Worm (Caenorhabditis elegans): Measurements from ENCODE around the gene pxl-1.

The pxl-1 gene

DNA sequence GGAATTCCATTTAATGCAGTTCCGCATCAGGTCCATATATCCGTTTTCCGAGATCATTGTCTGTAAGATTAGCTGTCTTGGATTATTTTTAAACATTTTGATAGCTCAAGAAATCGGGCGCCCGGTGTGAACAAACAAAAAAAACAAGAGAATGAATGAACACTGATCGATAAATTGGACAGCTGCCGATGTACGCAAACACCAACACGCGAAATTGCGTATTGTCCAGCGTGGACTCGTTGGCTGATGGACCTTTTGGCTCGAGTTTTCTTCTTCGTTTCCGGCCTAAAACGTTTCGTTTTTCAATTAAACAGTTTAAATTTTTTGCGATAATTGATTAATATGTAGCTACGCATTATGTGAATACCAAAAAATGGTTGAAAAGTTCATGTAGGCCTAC lies 10.2 kb upstream of the pxl-1 start, which contains the start of gene dpff-1 (continued):
- TF ChIP-seq unc-130 (tag; optimal IDR thresholded peaks at IDR 0.05) = peak; percentile 11
- TF ChIP-seq C34B4.2 (tag; optimal IDR thresholded peaks at IDR 0.05) = no peak
- TF ChIP-seq efl-1 (optimal IDR thresholded peaks at IDR 0.05) = peak; percentile 42 to 47
- TF ChIP-seq efl-1 (GFP tag; optimal IDR thresholded peaks at IDR 0.05 in 1 of 2) = peak; percentile 31 to 93
- peak; percentile 7 for TF ChIP-seq nhr-47 (tag; optimal IDR thresholded peaks at IDR 0.05)
- TF ChIP-seq nhr-71 (tag; optimal IDR thresholded peaks at IDR 0.05) = peak; percentile 38

DNA sequence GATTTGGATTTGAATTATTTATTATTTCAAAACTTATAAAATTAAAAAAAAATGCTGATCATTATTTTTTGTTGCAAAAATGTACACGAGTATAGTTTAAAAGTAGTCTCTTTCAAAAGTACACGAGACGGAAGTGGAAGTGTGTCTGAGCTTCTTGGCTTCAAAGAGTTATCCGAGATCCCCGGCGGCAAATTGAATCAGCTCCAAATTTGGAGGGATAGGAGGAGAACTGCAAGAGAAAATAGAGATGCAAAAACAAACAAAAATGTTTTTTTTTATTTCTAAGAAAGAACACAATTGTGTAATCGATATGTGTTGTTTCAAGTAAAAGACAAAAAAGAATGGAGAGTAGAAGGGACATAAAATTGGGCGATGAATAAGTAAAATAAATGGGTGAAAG lies 6.7 kb upstream of the pxl-1 start:
- TF ChIP-seq irx-1 (tag; optimal IDR thresholded peaks at IDR 0.05) (no peak), lin-14 (GFP tag; optimal IDR thresholded peaks at IDR 0.05) (peak; percentile 54)

DNA sequence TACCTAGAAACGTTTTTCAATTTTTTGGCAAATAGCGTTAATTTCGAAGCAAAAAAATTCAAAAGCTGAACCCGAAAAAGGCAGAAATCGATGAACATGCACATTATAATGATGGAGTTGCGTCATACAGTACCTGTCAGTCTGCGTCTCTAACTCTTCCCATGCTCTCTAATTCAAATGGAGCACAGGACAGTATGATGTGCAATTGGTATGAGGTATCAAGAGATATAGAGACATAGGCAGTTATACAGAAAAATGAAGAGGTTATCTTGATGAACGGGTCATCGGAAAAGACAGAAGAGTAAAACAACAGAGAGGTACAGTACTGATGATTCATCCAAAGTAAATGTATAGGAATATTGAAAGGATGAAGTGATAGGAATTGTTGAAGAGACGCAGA lies 4.9 kb upstream of the pxl-1 start:
- no peak for TF ChIP-seq efl-1 (optimal IDR thresholded peaks at IDR 0.05)
- TF ChIP-seq efl-1 (GFP tag; optimal IDR thresholded peaks at IDR 0.05 in 1 of 2) = peak in 1 of 2 experiments; percentile 87
- no peak for TF ChIP-seq ztf-4 (tag; optimal IDR thresholded peaks at IDR 0.05)
- no peak for TF ChIP-seq mab-9 (GFP tag; IDR thresholded peaks at IDR 0.05)
- TF ChIP-seq ces-1 (GFP tag; optimal IDR thresholded peaks at IDR 0.05) = no peak
- no peak for TF ChIP-seq F16B12.6 (tag; optimal IDR thresholded peaks at IDR 0.05)
- TF ChIP-seq C04F5.9 (tag; optimal IDR thresholded peaks at IDR 0.05) = no peak
- TF ChIP-seq egl-13 (tag; optimal IDR thresholded peaks at IDR 0.05) = no peak
- no peak for TF ChIP-seq hpl-2 (GFP tag; optimal IDR thresholded peaks at IDR 0.05)

DNA sequence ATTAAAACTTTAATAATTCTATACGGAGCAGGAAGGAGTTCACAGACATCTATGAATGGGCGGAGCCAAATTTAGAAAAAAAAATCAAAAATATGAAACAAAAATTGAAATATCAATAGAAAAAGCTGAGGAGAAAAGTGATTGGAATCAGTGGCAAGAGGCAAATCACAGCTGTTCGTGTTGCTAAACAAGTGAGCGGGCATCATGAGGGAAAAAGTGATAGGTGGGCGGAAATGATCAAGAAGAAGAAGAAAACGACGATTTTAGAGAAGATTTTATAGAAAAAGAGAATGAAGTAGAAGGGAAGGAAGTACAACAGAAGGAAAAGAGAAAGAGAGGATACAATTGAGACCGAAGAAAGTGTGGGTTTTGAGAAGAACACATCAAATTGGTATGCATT lies 2.8 kb upstream of the pxl-1 start:
- TF ChIP-seq nhr-90 (tag; optimal IDR thresholded peaks at IDR 0.05; ENCODE audit: poor library complexity) (no peak), efl-1 (optimal IDR thresholded peaks at IDR 0.05) (peak in 1 of 2 experiments; percentile 2), efl-1 (GFP tag; optimal IDR thresholded peaks at IDR 0.05 in 1 of 2) (no peak), fkh-8 (tag; optimal IDR thresholded peaks at IDR 0.05) (no peak), xbp-1 (tag; optimal IDR thresholded peaks at IDR 0.05) (no peak), blmp-1 (tag; optimal IDR thresholded peaks at IDR 0.05) (peak; percentile 64), isw-1 (GFP tag; IDR thresholded peaks at IDR 0.05) (no peak), lsy-2 (tag; optimal IDR thresholded peaks at IDR 0.05) (peak in 1 of 2 experiments; percentile 7), nhr-71 (tag; optimal IDR thresholded peaks at IDR 0.05) (peak; percentile 30), lin-14 (GFP tag; optimal IDR thresholded peaks at IDR 0.05) (peak; percentile 74), unc-30 (tag; optimal IDR thresholded peaks at IDR 0.05) (no peak), unc-130 (tag; optimal IDR thresholded peaks at IDR 0.05) (peak; percentile 27), ces-1 (GFP tag; optimal IDR thresholded peaks at IDR 0.05) (no peak), rnt-1 (tag; optimal IDR thresholded peaks at IDR 0.05) (peak; percentile 37), zag-1 (tag; optimal IDR thresholded peaks at IDR 0.05) (no peak), ztf-11 (tag; optimal IDR thresholded peaks at IDR 0.05) (no peak), nhr-85 (tag) (no peak), snu-23 (GFP tag; optimal IDR thresholded peaks at IDR 0.05) (peak; percentile 18), nhr-20 (tag; optimal IDR thresholded peaks at IDR 0.05) (no peak)

DNA sequence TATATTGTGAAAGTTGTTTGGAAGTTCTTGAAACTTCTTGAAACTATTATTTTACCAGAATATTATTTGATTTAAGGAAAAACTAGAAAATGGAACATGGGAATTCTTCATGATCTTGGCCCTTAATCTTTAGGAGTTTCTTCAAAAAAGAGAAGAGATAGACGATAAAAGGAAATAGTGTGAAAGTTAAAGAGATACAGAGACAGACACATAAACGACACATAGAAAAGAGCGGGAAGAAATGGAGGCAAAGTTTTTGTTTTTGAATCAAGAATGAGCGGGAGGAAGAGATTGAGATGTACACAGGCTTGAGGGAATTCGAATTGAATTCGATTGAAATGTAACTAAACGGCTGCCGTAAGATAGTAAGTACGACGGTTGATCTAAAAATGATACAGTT lies 1.7 kb upstream of the pxl-1 start:
- TF ChIP-seq unc-62 (GFP tag; optimal IDR thresholded peaks at IDR 0.05) (no peak), blmp-1 (tag; optimal IDR thresholded peaks at IDR 0.05) (peak; percentile 8), lsy-2 (tag; optimal IDR thresholded peaks at IDR 0.05) (peak in 1 of 2 experiments; percentile 27), dpl-1 (GFP tag; optimal IDR thresholded peaks at IDR 0.05) (peak; percentile 19 to 50 (median 22)), nhr-71 (tag; optimal IDR thresholded peaks at IDR 0.05) (peak; percentile 22), snu-23 (GFP tag; optimal IDR thresholded peaks at IDR 0.05) (peak; percentile 28), efl-1 (optimal IDR thresholded peaks at IDR 0.05) (peak; percentile 4 to 12), efl-1 (GFP tag; optimal IDR thresholded peaks at IDR 0.05 in 1 of 2) (peak in 1 of 2 experiments; percentile 11), lin-14 (GFP tag; optimal IDR thresholded peaks at IDR 0.05) (peak; percentile 60), elt-3 (tag; optimal IDR thresholded peaks at IDR 0.05) (no peak)

DNA sequence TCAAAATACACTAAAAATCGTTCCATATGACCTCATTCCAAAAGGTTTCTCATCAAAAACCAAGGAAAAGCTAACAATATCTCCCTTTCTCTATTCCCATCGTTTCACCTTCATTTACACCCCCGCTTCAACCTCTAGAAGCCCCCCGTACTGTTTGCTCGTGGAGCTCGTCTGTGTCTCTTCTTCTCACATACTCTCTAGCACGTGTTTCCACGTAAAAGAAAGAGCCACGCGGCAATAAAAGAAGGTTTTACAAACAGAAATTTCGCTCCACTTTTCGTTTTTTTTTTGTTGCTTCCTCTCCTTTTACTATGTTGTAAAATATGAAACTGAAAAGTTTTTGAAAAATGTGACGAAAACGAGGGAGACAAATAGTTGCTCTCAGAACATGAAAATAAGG lies 2.9 kb downstream of the pxl-1 start:
- TF ChIP-seq vab-15 (tag; optimal IDR thresholded peaks at IDR 0.05) (no peak), efl-1 (optimal IDR thresholded peaks at IDR 0.05) (no peak), efl-1 (GFP tag; optimal IDR thresholded peaks at IDR 0.05 in 1 of 2) (peak in 1 of 2 experiments; percentile 39), lin-14 (GFP tag; optimal IDR thresholded peaks at IDR 0.05) (peak; percentile 32), fkh-4 (tag; optimal IDR thresholded peaks at IDR 0.05; ENCODE audit: borderline replicate concordance) (no peak), mdl-1 (tag; optimal IDR thresholded peaks at IDR 0.05) (peak in 1 of 2 experiments; percentile 21), nhr-237 (tag; optimal IDR thresholded peaks at IDR 0.05) (no peak), elt-2 (tag; optimal IDR thresholded peaks at IDR 0.05) (no peak), hpl-2 (GFP tag; optimal IDR thresholded peaks at IDR 0.05) (no peak), nhr-77 (tag; optimal IDR thresholded peaks at IDR 0.05) (peak; percentile 41), jun-1 (tag; optimal IDR thresholded peaks at IDR 0.05) (no peak), egl-13 (tag; optimal IDR thresholded peaks at IDR 0.05) (no peak), nhr-71 (tag; optimal IDR thresholded peaks at IDR 0.05) (no peak)

All from whole organism, L1 larva.